Fruit fly (Drosophila melanogaster) whole organism, prepupa: ENCODE data around the gene CG34248.

Source experiments
- Blimp-1 ChIP-seq: fragments of 200-800 bp; sonication (Bioruptor generic); optimal IDR thresholded peaks from 3 replicates; lab custom pipeline; 2017; ENCODE audit warnings: missing biosample characterization, missing genetic modification characterization, mild to moderate bottlenecking, moderate library complexity, missing genetic modification reagents
- CG10631 ChIP-seq: fragments of 200-800 bp; sonication (Bioruptor generic); optimal IDR thresholded peaks from 2 replicates; lab custom pipeline; 2016; ENCODE audit warnings: missing biosample characterization, missing genetic modification characterization
- CG11294 ChIP-seq: fragments of 200-800 bp; sonication (Bioruptor generic); IDR thresholded peaks from 2 replicates; pipeline ENCODE4 v1.3.6; 2022; ENCODE audit warnings: missing biosample characterization, missing genetic modification characterization
- CG11762 ChIP-seq: fragments of 200-800 bp; sonication (Bioruptor generic); optimal IDR thresholded peaks from 3 replicates; lab custom pipeline; 2016; ENCODE audit warnings: missing biosample characterization, missing genetic modification characterization; ENCODE audit not compliant: insufficient read depth
- CG1621 ChIP-seq: fragments of 200-800 bp; sonication (Bioruptor generic); optimal IDR thresholded peaks from 3 replicates; lab custom pipeline; 2018; ENCODE audit warnings: missing biosample characterization, mild to moderate bottlenecking, missing genetic modification characterization
- CG3032 ChIP-seq: fragments of 200-800 bp; optimal IDR thresholded peaks from 2 replicates; lab custom pipeline; 2019; ENCODE audit warnings: missing biosample characterization, mild to moderate bottlenecking, missing genetic modification characterization, moderate library complexity
- CG31627 ChIP-seq: fragments of 200-800 bp; sonication (Bioruptor generic); optimal IDR thresholded peaks from 3 replicates; lab custom pipeline; 2016; ENCODE audit warnings: missing biosample characterization, missing genetic modification characterization
- CG3919 ChIP-seq: fragments of 200-800 bp; sonication (Bioruptor generic); optimal IDR thresholded peaks from 3 replicates; lab custom pipeline; 2016; ENCODE audit warnings: missing biosample characterization, missing genetic modification characterization
- CG4318 ChIP-seq: fragments of 200-800 bp; sonication (Bioruptor generic); optimal IDR thresholded peaks from 3 replicates; lab custom pipeline; 2017; ENCODE audit warnings: missing biosample characterization, mild to moderate bottlenecking, missing genetic modification characterization
- CG6163 ChIP-seq: fragments of 200-800 bp; sonication (Bioruptor generic); IDR thresholded peaks from 3 replicates; pipeline ENCODE4 v1.3.6; 2022; ENCODE audit warnings: missing biosample characterization, missing genetic modification characterization
- CG6276 ChIP-seq: fragments of 200-800 bp; sonication (Bioruptor generic); optimal IDR thresholded peaks from 2 replicates; lab custom pipeline; 2017; ENCODE audit warnings: missing biosample characterization, mild to moderate bottlenecking, missing genetic modification characterization
- CG6808 ChIP-seq: fragments of 200-800 bp; sonication (Bioruptor generic); optimal IDR thresholded peaks from 3 replicates; lab custom pipeline; 2017; ENCODE audit warnings: missing biosample characterization, missing genetic modification characterization, mild to moderate bottlenecking, moderate library complexity, missing genetic modification reagents
- CG7368 ChIP-seq: fragments of 200-800 bp; sonication (Bioruptor generic); optimal IDR thresholded peaks from 3 replicates; lab custom pipeline; 2016; ENCODE audit warnings: missing biosample characterization, missing genetic modification characterization
- CG8319 ChIP-seq: fragments of 200-800 bp; sonication (Bioruptor generic); optimal IDR thresholded peaks from 3 replicates; lab custom pipeline; 2016; ENCODE audit warnings: missing biosample characterization, missing genetic modification characterization
- CG8632 ChIP-seq: fragments of 200-800 bp; sonication (Bioruptor generic); optimal IDR thresholded peaks from 3 replicates; lab custom pipeline; 2016; ENCODE audit warnings: missing biosample characterization, missing genetic modification characterization
- Eip75B ChIP-seq: fragments of 200-800 bp; sonication (Bioruptor generic); optimal IDR thresholded peaks from 3 replicates; lab custom pipeline; 2016; ENCODE audit warnings: missing biosample characterization, missing genetic modification characterization
- Eip78C ChIP-seq: fragments of 200-800 bp; sonication (Bioruptor generic); peaks from one replicate; lab custom pipeline; 2016; ENCODE audit warnings: missing biosample characterization, missing genetic modification characterization
- Ets21C ChIP-seq: fragments of 200-800 bp; sonication (Bioruptor generic); optimal IDR thresholded peaks from 3 replicates; lab custom pipeline; 2016; ENCODE audit warnings: missing biosample characterization, missing genetic modification characterization
- Hr38 ChIP-seq: sonication (Bioruptor generic); optimal IDR thresholded peaks from 2 replicates; lab custom pipeline; 2016; ENCODE audit warnings: missing biosample characterization, missing genetic modification characterization
- Hr4 ChIP-seq: fragments of 200-800 bp; sonication (Bioruptor generic); optimal IDR thresholded peaks from 3 replicates; lab custom pipeline; 2016; ENCODE audit warnings: missing biosample characterization, missing genetic modification characterization
- OdsH ChIP-seq: fragments of 200-800 bp; sonication (Bioruptor generic); optimal IDR thresholded peaks from 3 replicates; lab custom pipeline; 2016; ENCODE audit warnings: missing biosample characterization, missing genetic modification characterization
- Sox102F ChIP-seq: fragments of 200-800 bp; sonication (Bioruptor generic); optimal IDR thresholded peaks from 2 replicates; lab custom pipeline; 2016; ENCODE audit warnings: missing biosample characterization, mild to moderate bottlenecking, missing genetic modification characterization
- achi ChIP-seq: fragments of 200-800 bp; sonication (Bioruptor generic); optimal IDR thresholded peaks from 3 replicates; lab custom pipeline; 2016; ENCODE audit warnings: missing biosample characterization, missing genetic modification characterization
- dac ChIP-seq: fragments of 200-800 bp; sonication (Bioruptor generic); optimal IDR thresholded peaks from 2 replicates; lab custom pipeline; 2017; ENCODE audit warnings: missing biosample characterization, mild to moderate bottlenecking, missing genetic modification characterization
- dsx ChIP-seq: fragments of 200-800 bp; optimal IDR thresholded peaks from 3 replicates; lab custom pipeline; 2019; ENCODE audit warnings: missing biosample characterization, mild to moderate bottlenecking, missing genetic modification characterization, moderate library complexity; ENCODE audit not compliant: poor library complexity, severe bottlenecking
- eg ChIP-seq: fragments of 200-800 bp; sonication (Bioruptor generic); IDR thresholded peaks from 3 replicates; pipeline ENCODE4 v1.3.6; 2022; ENCODE audit warnings: missing biosample characterization, missing genetic modification characterization
- esn ChIP-seq: fragments of 200-800 bp; sonication (Bioruptor generic); optimal IDR thresholded peaks from 2 replicates; lab custom pipeline; 2016; ENCODE audit warnings: missing biosample characterization, mild to moderate bottlenecking, missing genetic modification characterization, moderate library complexity
- fd59A ChIP-seq: fragments of 200-800 bp; sonication (Bioruptor generic); optimal IDR thresholded peaks from 2 replicates; lab custom pipeline; 2017; ENCODE audit warnings: missing biosample characterization, mild to moderate bottlenecking, missing genetic modification characterization, missing genetic modification reagents
- fd85E ChIP-seq: fragments of 200-800 bp; sonication (Bioruptor generic); optimal IDR thresholded peaks from 3 replicates; lab custom pipeline; 2016; ENCODE audit warnings: missing biosample characterization, missing genetic modification characterization
- fkh ChIP-seq: fragments of 200-800 bp; sonication (Bioruptor generic); optimal IDR thresholded peaks from 3 replicates; lab custom pipeline; 2017; ENCODE audit warnings: missing biosample characterization, mild to moderate bottlenecking, missing genetic modification characterization, moderate library complexity
- lz ChIP-seq: fragments of 200-800 bp; sonication (Bioruptor generic); optimal IDR thresholded peaks from 3 replicates; lab custom pipeline; 2016; ENCODE audit warnings: missing biosample characterization, missing genetic modification characterization
- net ChIP-seq: fragments of 200-800 bp; sonication (Bioruptor generic); optimal IDR thresholded peaks from 3 replicates; lab custom pipeline; 2016; ENCODE audit warnings: missing biosample characterization, missing genetic modification characterization
- pdm3 ChIP-seq: fragments of 200-800 bp; sonication (Bioruptor generic); optimal IDR thresholded peaks from 3 replicates; lab custom pipeline; 2016; ENCODE audit warnings: missing biosample characterization, missing genetic modification characterization
- salr ChIP-seq, 2 experiments: fragments of 200-800 bp; sonication (Bioruptor generic); optimal IDR thresholded peaks; 3 replicates each; lab custom pipeline; 2016 to 2018; ENCODE audit warnings: missing biosample characterization in 2 of 2, missing genetic modification characterization in 2 of 2, mild to moderate bottlenecking in 1 of 2
- spab ChIP-seq: fragments of 200-800 bp; sonication (Bioruptor generic); optimal IDR thresholded peaks from 2 replicates; lab custom pipeline; 2017; ENCODE audit warnings: missing biosample characterization, mild to moderate bottlenecking, missing genetic modification characterization, missing genetic modification reagents

The CG34248 gene

DNA sequence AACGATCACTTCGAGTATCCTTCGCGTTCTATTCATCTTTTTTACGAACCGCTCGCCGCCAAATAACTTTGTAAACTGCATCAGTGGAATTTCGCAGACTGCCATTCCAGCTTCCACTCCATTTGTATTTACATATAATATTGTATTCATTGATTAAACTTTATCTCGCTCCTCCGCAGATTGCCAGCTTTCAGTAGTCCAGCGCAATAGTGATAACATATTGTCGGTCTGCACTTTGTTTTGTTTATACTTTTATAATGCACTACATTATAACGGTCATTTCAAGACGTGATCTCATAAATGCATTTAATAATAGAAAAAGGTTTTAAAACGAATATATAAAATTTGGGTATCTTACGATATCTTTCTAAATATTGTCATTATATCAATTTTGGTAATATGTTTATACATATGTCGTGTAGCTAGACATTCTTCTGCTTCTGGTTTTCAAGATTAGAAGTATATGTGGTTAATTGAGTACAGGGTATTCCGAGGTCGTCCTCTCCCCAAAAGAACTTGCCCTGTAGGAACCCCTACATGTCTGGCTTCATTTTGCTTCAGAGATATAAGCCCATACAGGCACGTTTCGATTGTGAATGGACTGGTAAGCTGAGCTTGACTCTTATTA is 2.5 kb downstream of the CG34248 start, which contains the start of gene CG4950 (continued):
- TF ChIP-seq Ets21C (GFP tag; lab: Kevin White, UChicago) (no peak), spab (peak; percentile 50), CG31627 (GFP tag; lab: Kevin White, UChicago) (peak; percentile 8), Hr38 (GFP tag; lab: Kevin White, UChicago) (no peak), Eip78C (GFP tag; lab: Kevin White, UChicago) (peak; percentile 87), achi (GFP tag; lab: Kevin White, UChicago) (peak; percentile 31), CG7368 (GFP tag; lab: Kevin White, UChicago) (no peak), dac (no peak), eg (no peak), salr (GFP tag; optimal IDR thresholded peaks at IDR 0.05; lab: Kevin White, UChicago) (no peak), net (GFP tag; lab: Kevin White, UChicago) (peak; percentile 1), esn (GFP tag; lab: Kevin White, UChicago) (no peak), Sox102F (GFP tag; lab: Kevin White, UChicago) (no peak), CG6163 (GFP tag; lab: Robert Waterston, UW) (0 out of 3 replicates have a peak, but pooled peaks have one; percentile 20)
- TF ChIP-seq, all 60 proteins: peak for 37

DNA sequence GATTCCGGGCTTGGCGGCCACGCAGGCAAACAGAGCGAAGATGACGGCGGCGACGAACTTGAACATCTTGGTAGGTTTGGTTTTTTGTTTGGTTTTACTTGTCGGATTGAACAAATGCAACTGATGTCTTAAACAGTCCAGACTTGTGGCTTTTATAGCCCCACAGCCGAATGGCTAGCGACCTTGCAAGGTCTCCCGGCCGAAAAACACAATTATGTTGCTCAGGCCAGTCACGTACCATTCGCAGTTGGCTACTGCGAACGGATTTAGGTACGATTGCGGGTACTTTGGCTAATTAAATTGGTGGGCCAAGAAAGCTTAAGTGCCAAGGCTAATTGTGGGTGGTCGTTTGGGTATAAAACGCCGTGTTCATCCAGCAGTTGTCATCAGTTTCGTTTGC is 5.7 kb downstream of the CG34248 start, which contains the start of the genes CG13051 and CG13069:
TSS of gene CG13051 (minus strand) at position 101 of the 400 bp plus-strand sequence.
TSS of gene CG13069 (plus strand) at position 386 of the 400 bp plus-strand sequence.
- TF ChIP-seq pdm3 (GFP tag; lab: Kevin White, UChicago): no peak
- no peak for TF ChIP-seq CG11762 (GFP tag; lab: Kevin White, UChicago)
- no peak for TF ChIP-seq CG8632 (GFP tag; lab: Kevin White, UChicago)
- no peak for TF ChIP-seq CG11294 (GFP tag; lab: Robert Waterston, UW)
- TF ChIP-seq Sox102F (GFP tag; lab: Kevin White, UChicago): no peak
- TF ChIP-seq CG3919 (GFP tag; lab: Kevin White, UChicago): no peak
- TF ChIP-seq Eip75B: no peak
- no peak for TF ChIP-seq CG1621 (tag; lab: Kevin White, UChicago)

DNA sequence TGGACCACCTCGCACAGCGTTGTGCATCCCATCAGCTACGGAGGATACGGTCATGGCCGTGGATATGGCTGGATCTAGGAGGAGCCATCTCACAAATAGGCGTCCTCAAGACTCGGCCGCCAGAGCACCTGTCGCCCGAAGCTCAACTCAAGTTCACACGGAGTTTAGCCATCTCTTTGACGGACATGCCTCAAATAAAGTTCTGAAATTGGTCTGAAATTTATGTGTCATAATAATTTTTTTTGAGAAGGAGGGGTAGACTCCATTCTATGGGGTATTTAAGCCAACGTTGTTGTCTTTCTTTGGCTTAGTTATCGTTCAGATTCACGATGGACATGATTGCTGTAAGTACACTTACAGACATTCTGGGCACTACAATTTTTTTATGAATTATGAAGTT is 7.7 kb downstream of the CG34248 start, which contains the start of gene CG13070:
TSS of gene CG13070 (plus strand) at position 301 of the 400 bp plus-strand sequence.
- TF ChIP-seq CG4318 (GFP tag; lab: Kevin White, UChicago): no peak
- no peak for TF ChIP-seq CG6276 (GFP tag; lab: Kevin White, UChicago)
- TF ChIP-seq esn (GFP tag; lab: Kevin White, UChicago): no peak
- no peak for TF ChIP-seq CG10631 (GFP tag; lab: Kevin White, UChicago)
- TF ChIP-seq Hr4 (GFP tag; lab: Kevin White, UChicago): no peak
- TF ChIP-seq CG11294 (GFP tag; lab: Robert Waterston, UW): no peak
- no peak for TF ChIP-seq CG3919 (GFP tag; lab: Kevin White, UChicago)
- TF ChIP-seq CG3032 (tag; lab: Kevin White, UChicago): no peak
- no peak for TF ChIP-seq CG8319 (GFP tag; lab: Kevin White, UChicago)
- TF ChIP-seq Eip75B: no peak
- TF ChIP-seq CG6808 (GFP tag; lab: Kevin White, UChicago): no peak
- no peak for TF ChIP-seq CG8632 (GFP tag; lab: Kevin White, UChicago)
- TF ChIP-seq dsx: no peak
- no peak for TF ChIP-seq salr (GFP tag; optimal IDR thresholded peaks at IDR 0.05; lab: Kevin White, UChicago)
- TF ChIP-seq spab: no peak

DNA sequence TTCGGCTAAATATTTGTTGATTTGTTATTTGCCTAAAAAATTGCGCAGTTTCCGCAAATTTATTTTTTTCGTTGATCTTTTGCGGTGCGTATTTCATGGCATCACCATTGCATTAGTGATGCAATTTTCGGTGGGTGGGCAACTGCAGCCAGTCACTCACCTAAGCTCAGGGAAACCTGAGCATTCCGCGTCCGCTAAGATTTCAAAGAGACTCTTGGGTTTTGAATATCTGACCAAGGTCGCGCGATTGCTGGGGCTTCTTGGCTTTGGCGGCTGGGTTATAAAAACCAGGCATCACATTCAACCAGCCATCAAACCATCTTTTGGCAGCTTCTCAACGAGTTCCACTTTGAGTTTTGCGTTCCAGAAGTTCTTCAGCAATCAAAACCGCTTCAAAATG is 8.3 kb downstream of the CG34248 start, which contains the start of gene CG13071:
TSS of gene CG13071 (plus strand) at position 301 of the 400 bp plus-strand sequence.
- no peak for TF ChIP-seq Sox102F (GFP tag; lab: Kevin White, UChicago)
- no peak for TF ChIP-seq CG7368 (GFP tag; lab: Kevin White, UChicago)
- TF ChIP-seq lz (GFP tag; lab: Kevin White, UChicago): no peak
- no peak for TF ChIP-seq Blimp-1 (GFP tag; lab: Kevin White, UChicago)
- no peak for TF ChIP-seq fd59A (GFP tag; lab: Kevin White, UChicago)
- no peak for TF ChIP-seq fkh (GFP tag; lab: Kevin White, UChicago)
- TF ChIP-seq fd85E (GFP tag; lab: Kevin White, UChicago): no peak
- TF ChIP-seq OdsH (GFP tag; lab: Kevin White, UChicago): no peak
- TF ChIP-seq pdm3 (GFP tag; lab: Kevin White, UChicago): no peak
- TF ChIP-seq esn (GFP tag; lab: Kevin White, UChicago): no peak
- TF ChIP-seq, all 60 proteins: peak for 0
